Fruit fly (Drosophila melanogaster): ENCODE data around the gene dnd.

dm6 chr3R:21836614-21837013 is 50.5 kb downstream of the dnd start:
- TF ChIP-seq CG4318 (GFP tag; optimal IDR thresholded peaks at IDR 0.05) (no peak), CG16779 (tag; optimal IDR thresholded peaks at IDR 0.05) (no peak), spab (GFP tag; optimal IDR thresholded peaks at IDR 0.05) (no peak), CG6792 (GFP tag; optimal IDR thresholded peaks at IDR 0.05) (no peak), CG8119 (GFP tag; IDR thresholded peaks at IDR 0.05) (no peak), CG3919 (GFP tag; optimal IDR thresholded peaks at IDR 0.05) (no peak), Sox15 (GFP tag; optimal IDR thresholded peaks at IDR 0.05) (no peak), CG32006 (GFP tag; optimal IDR thresholded peaks at IDR 0.05) (no peak), CG6163 (GFP tag; IDR thresholded peaks at IDR 0.05) (no peak)
